Comparison of ENCODE assay signal across 2 fruit fly cellular contexts in the genomic region with DNA sequence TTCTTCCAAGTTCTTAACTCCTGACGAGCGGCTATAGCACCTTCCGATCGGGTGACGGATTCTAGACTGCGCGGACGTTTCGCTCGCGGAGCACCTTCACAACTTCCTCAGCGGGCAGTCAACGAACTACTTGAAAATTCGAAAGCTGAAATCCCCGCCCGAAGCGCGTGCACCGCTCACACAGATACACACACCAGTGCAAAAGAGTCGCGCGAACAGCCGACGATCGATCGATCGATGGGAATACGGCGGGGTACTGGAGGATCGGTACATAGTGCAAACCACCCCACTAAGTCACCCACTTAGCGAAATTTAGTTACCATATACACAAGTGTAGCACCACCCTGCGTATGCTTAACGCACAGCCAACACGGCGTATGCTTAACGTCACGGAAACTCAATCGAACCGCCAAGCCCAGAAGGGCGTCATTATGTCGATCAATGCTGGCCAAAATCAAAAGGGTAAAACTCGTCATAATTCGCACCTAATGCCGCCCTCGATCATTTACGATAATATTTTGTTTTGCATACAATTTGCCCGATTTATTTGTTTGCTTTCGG.
TF ChIP-seq lines count a peak whose summit lies in the region.

A gene (minus strand): TSS at position 51 of the 561 bp plus-strand sequence.

- TF ChIP-seq CTCF in whole organism, embryonic (GFP tag; optimal IDR thresholded peaks at IDR 0.05; lab: Kevin White, UChicago): no peak

TF ChIP-seq in whole organism, embryonic, 481 proteins besides CTCF, POLR2A, EP300 and RAD21:
- peak; percentile 73 for TF ChIP-seq CG7372 (GFP tag; IDR thresholded peaks at IDR 0.05; lab: Robert Waterston, UW)
- TF ChIP-seq cwo (GFP tag; optimal IDR thresholded peaks at IDR 0.05; lab: Kevin White, UChicago): peak; percentile 8
- TF ChIP-seq C15 (GFP tag; IDR thresholded peaks at IDR 0.05; lab: Robert Waterston, UW): no peak
- TF ChIP-seq Hand (GFP tag; optimal IDR thresholded peaks at IDR 0.05; lab: Kevin White, UChicago): no peak
- TF ChIP-seq NFAT (GFP tag; IDR thresholded peaks at IDR 0.05; lab: Robert Waterston, UW): 0 out of 2 replicates have a peak, but pooled peaks have one; percentile 3
- TF ChIP-seq sens-2 (GFP tag; IDR thresholded peaks at IDR 0.05; lab: Robert Waterston, UW): no peak
- TF ChIP-seq Ets65A (GFP tag; lab: Kevin White, UChicago): peak; percentile 61

TF ChIP-seq in whole organism, wandering third instar larva, 38 proteins besides CTCF, POLR2A, EP300 and RAD21:
- TF ChIP-seq Rel (GFP tag; optimal IDR thresholded peaks at IDR 0.05; lab: Kevin White, UChicago): no peak
- peak; percentile 66 for TF ChIP-seq Rel (tag; optimal IDR thresholded peaks at IDR 0.05; lab: Kevin White, UChicago)
- no peak for TF ChIP-seq N (GFP tag; optimal IDR thresholded peaks at IDR 0.05; lab: Kevin White, UChicago)
- no peak for TF ChIP-seq woc (GFP tag; optimal IDR thresholded peaks at IDR 0.05; lab: Kevin White, UChicago)
- TF ChIP-seq Vsx2 (GFP tag; optimal IDR thresholded peaks at IDR 0.05; lab: Kevin White, UChicago; ENCODE audit: partially characterized antibody): no peak
- no peak for TF ChIP-seq CrebA (GFP tag; optimal IDR thresholded peaks at IDR 0.05; lab: Kevin White, UChicago; ENCODE audit: borderline replicate concordance)
